Worm (Caenorhabditis elegans) whole organism, L1 larva: ENCODE results near the gene try-4.
A peak's percentile ranks its signal among the peaks of the same experiment; 100 is the strongest.

ENCODE experiments used
- Y116A8C.19 ChIP-seq: sonication (generic microtip); optimal IDR thresholded peaks from 2 replicates; lab custom pipeline; 2016; ENCODE audit warnings: missing compliant biosample characterization, missing genetic modification characterization, borderline replicate concordance
- ama-1 ChIP-seq: fragments of 150-350 bp; optimal IDR thresholded peaks from 2 replicates; lab custom pipeline; 2014
- blmp-1 ChIP-seq: fragments of 150-350 bp; optimal IDR thresholded peaks from 2 replicates; lab custom pipeline; 2014; ENCODE audit warnings: missing biosample characterization, missing genetic modification characterization
- efl-1 ChIP-seq, 4 experiments: fragments of 150-350 bp; optimal IDR thresholded peaks in 3 of 4; peaks in 1 of 4; 1 replicate in 1 of 4; 2 replicates in 3 of 4; lab custom pipeline; 2014; ENCODE audit warnings: missing biosample characterization in 2 of 4, missing genetic modification characterization in 2 of 4, missing genetic modification reagents in 2 of 4
- lin-14 ChIP-seq: fragments of 200-800 bp; sonication (Bioruptor generic); optimal IDR thresholded peaks from 2 replicates; lab custom pipeline; 2018; ENCODE audit warnings: mild to moderate bottlenecking, missing genetic modification characterization, moderate library complexity, missing compliant biosample characterization
- lsy-2 ChIP-seq, 2 experiments: fragments of 150-350 bp; optimal IDR thresholded peaks; 2 replicates each; lab custom pipeline; 2014; ENCODE audit warnings: missing biosample characterization in 2 of 2, missing genetic modification characterization in 2 of 2
- mep-1 ChIP-seq: fragments of 150-350 bp; optimal IDR thresholded peaks from 2 replicates; lab custom pipeline; 2014; ENCODE audit warnings: missing biosample characterization, missing genetic modification characterization
- nhr-77 ChIP-seq: fragments of 150-350 bp; optimal IDR thresholded peaks from 2 replicates; lab custom pipeline; 2014; ENCODE audit warnings: missing biosample characterization, missing genetic modification characterization
- nhr-85 ChIP-seq: sonication (generic microtip); peaks from one replicate; lab custom pipeline; 2016; ENCODE audit warnings: missing genetic modification characterization, inconsistent platforms, missing compliant biosample characterization
- rnt-1 ChIP-seq: sonication (generic microtip); optimal IDR thresholded peaks from 2 replicates; lab custom pipeline; 2016; ENCODE audit warnings: mild to moderate bottlenecking, missing genetic modification characterization, moderate library complexity, missing compliant biosample characterization
- snu-23 ChIP-seq: sonication (generic microtip); optimal IDR thresholded peaks from 2 replicates; lab custom pipeline; 2016; ENCODE audit warnings: missing genetic modification characterization, missing compliant biosample characterization
- swsn-7 ChIP-seq: sonication (generic microtip); optimal IDR thresholded peaks from 2 replicates; lab custom pipeline; 2016; ENCODE audit warnings: missing genetic modification characterization, missing compliant biosample characterization
- xbp-1 ChIP-seq: sonication (generic microtip); optimal IDR thresholded peaks from 2 replicates; lab custom pipeline; 2016; ENCODE audit warnings: missing genetic modification characterization, missing compliant biosample characterization

The try-4 gene

DNA sequence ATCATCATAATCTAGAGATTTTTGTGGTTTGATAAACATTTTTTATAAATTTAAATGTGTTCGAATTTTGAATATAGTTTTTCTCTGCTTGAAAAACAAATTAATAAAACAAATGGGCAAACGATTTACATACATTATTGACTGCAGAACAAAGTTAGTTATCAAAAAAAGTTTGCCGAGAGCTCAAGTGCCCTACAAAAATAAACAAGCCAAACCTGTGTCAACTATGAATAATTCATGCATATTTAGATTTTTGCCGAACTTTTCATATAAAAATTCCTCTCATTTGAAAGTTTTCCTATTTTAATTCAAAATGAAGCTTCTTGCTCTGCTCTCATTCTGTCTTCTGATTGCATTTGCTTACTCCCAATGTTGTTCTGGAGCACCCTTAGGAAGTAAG is 45.1 kb downstream of the try-4 start, which contains the start of gene sshk-1:
sshk-1 (plus strand) TSS at position 301 of the 400 bp plus-strand sequence.
- TF ChIP-seq Y116A8C.19: no peak

DNA sequence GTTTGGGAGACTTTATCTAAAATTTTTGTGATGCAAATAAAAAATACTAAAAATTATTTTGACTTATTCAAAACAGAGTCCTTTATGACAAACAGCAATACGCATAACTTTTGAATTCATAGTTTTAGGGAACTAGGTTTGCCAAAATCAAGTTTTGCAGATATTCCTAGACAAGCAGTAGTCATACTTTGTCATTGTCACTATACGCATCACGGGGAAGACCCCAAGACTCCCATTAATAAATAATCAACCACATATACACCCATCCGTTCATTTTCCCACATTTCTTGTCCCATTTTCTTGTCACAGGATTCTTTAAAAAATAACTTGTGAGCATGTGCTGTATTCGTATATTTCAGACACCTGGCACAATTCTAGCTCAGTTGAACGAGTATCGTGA is 46.5 kb downstream of the try-4 start, which contains the start of gene Y44A6D.7:
Y44A6D.7 (plus strand) TSS at position 301 of the 400 bp plus-strand sequence.
- TF ChIP-seq nhr-85 (tag; lab: Kevin White, UChicago) (peak; percentile 30), mep-1 (tag; lab: Kevin White, UChicago) (no peak), snu-23 (GFP tag; lab: Kevin White, UChicago) (no peak), swsn-7 (tag; lab: Kevin White, UChicago) (no peak), lsy-2 (tag; optimal IDR thresholded peaks at IDR 0.05; lab: Kevin White, UChicago) (no peak), xbp-1 (tag; lab: Kevin White, UChicago) (no peak)

DNA sequence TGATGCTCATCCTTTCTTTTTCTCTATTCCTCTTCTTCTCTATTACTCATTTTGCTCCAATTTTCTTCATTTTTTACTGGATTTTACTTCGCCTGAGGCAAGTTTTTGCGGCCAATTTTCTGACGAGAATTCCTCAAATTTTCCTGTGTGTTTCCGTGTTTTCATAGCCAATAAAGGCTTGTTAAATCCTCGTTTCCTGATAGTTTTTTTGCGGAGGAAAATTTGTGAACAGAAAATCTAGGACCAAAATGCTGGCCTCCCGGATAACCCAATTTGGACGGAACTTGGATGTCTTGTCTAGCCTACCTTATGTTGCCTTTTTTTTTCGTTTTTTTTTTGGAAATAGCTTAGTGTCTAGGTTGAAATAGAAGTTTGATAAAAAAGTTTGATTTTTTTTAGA is 47.3 kb downstream of the try-4 start:
- TF ChIP-seq lin-14 (peak; percentile 56), ama-1 (lab: Kevin White, UChicago) (no peak), rnt-1 (tag; lab: Kevin White, UChicago) (no peak), nhr-77 (tag; lab: Kevin White, UChicago) (no peak), blmp-1 (no peak), efl-1 (optimal IDR thresholded peaks at IDR 0.05; lab: Kevin White, UChicago) (no peak), efl-1 (GFP tag; optimal IDR thresholded peaks at IDR 0.05 in 1 of 2; lab: Kevin White, UChicago) (peak in 1 of 2 experiments; percentile 7)
